Fruit fly (Drosophila melanogaster) whole organism, embryonic: ENCODE results near the gene Acat1.

Experiments used
- Atf-2 ChIP-seq: fragments of 200-800 bp; sonication (Bioruptor generic); optimal IDR thresholded peaks from 2 replicates; lab custom pipeline; 2016; ENCODE audit warnings: missing biosample characterization, missing genetic modification characterization
- Atf3 ChIP-seq: fragments of 200-800 bp; sonication (Bioruptor generic); optimal IDR thresholded peaks from 3 replicates; lab custom pipeline; 2016; ENCODE audit warnings: missing biosample characterization, missing genetic modification characterization
- Bgb ChIP-seq: fragments of 200-800 bp; sonication (Bioruptor generic); IDR thresholded peaks from 2 replicates; pipeline ENCODE4 v1.3.6; 2022; ENCODE audit warnings: missing biosample characterization, missing genetic modification characterization; ENCODE audit not compliant: partially characterized antibody
- CG10267 ChIP-seq: fragments of 200-800 bp; sonication (Bioruptor generic); optimal IDR thresholded peaks from 2 replicates; lab custom pipeline; 2018; ENCODE audit warnings: missing biosample characterization, mild to moderate bottlenecking, missing genetic modification characterization, moderate library complexity
- CG10321 ChIP-seq: fragments of 200-800 bp; sonication (Bioruptor generic); IDR thresholded peaks from 2 replicates; pipeline ENCODE4 v1.3.6; 2022; ENCODE audit warnings: missing biosample characterization, missing genetic modification characterization
- CG11504 ChIP-seq: fragments of 200-800 bp; sonication (Bioruptor generic); optimal IDR thresholded peaks from 3 replicates; lab custom pipeline; 2019; ENCODE audit warnings: missing biosample characterization, mild to moderate bottlenecking, missing genetic modification characterization, moderate library complexity
- CG11695 ChIP-seq: fragments of 200-800 bp; sonication (Bioruptor generic); IDR thresholded peaks from 3 replicates; pipeline ENCODE4 v1.3.6; 2022; ENCODE audit warnings: missing biosample characterization, missing genetic modification characterization
- CG12236 ChIP-seq: fragments of 200-800 bp; sonication (Bioruptor generic); optimal IDR thresholded peaks from 2 replicates; lab custom pipeline; 2016; ENCODE audit warnings: missing biosample characterization, missing genetic modification characterization
- CG12942 ChIP-seq: fragments of 200-800 bp; sonication (Bioruptor generic); optimal IDR thresholded peaks from 3 replicates; lab custom pipeline; 2016; ENCODE audit warnings: missing biosample characterization, missing genetic modification characterization
- CG15073 ChIP-seq: fragments of 200-800 bp; sonication (Bioruptor generic); optimal IDR thresholded peaks from 2 replicates; lab custom pipeline; 2016; ENCODE audit warnings: missing biosample characterization, missing genetic modification characterization
- CG15269 ChIP-seq: fragments of 200-800 bp; sonication (Bioruptor generic); optimal IDR thresholded peaks from 2 replicates; lab custom pipeline; 2018; ENCODE audit warnings: missing biosample characterization, mild to moderate bottlenecking, missing genetic modification characterization, moderate library complexity
- CG16779 ChIP-seq: fragments of 200-800 bp; sonication (Bioruptor generic); IDR thresholded peaks from 2 replicates; pipeline ENCODE4 v1.3.6; 2022; ENCODE audit warnings: missing biosample characterization, missing genetic modification characterization
- CG18476 ChIP-seq: fragments of 200-800 bp; sonication (Bioruptor generic); optimal IDR thresholded peaks from 2 replicates; lab custom pipeline; 2016; ENCODE audit warnings: missing biosample characterization, mild to moderate bottlenecking, missing genetic modification characterization
- CG18764 ChIP-seq: fragments of 200-800 bp; sonication (Bioruptor generic); optimal IDR thresholded peaks from 3 replicates; lab custom pipeline; 2016; ENCODE audit warnings: missing biosample characterization, missing genetic modification characterization
- CG31388 ChIP-seq: fragments of 200-800 bp; sonication (Bioruptor generic); optimal IDR thresholded peaks from 2 replicates; lab custom pipeline; 2016; ENCODE audit warnings: missing biosample characterization, missing genetic modification characterization
- CG3407 ChIP-seq: fragments of 200-800 bp; sonication (Bioruptor generic); optimal IDR thresholded peaks from 2 replicates; lab custom pipeline; 2018; ENCODE audit warnings: missing biosample characterization, mild to moderate bottlenecking, missing genetic modification characterization
- CG5245 ChIP-seq: fragments of 200-800 bp; sonication (Bioruptor generic); optimal IDR thresholded peaks from 3 replicates; lab custom pipeline; 2016; ENCODE audit warnings: missing biosample characterization, missing genetic modification characterization
- CG6272 ChIP-seq: fragments of 200-800 bp; sonication (Bioruptor generic); IDR thresholded peaks from 2 replicates; pipeline ENCODE4 v1.3.6; 2022; ENCODE audit warnings: missing biosample characterization, missing genetic modification characterization
- CG7928 ChIP-seq: fragments of 200-800 bp; sonication (Bioruptor generic); optimal IDR thresholded peaks from 2 replicates; lab custom pipeline; 2017; ENCODE audit warnings: missing biosample characterization, mild to moderate bottlenecking, missing genetic modification characterization
- CG8290 ChIP-seq, 3 experiments: fragments of 200-800 bp; sonication (Bioruptor generic); optimal IDR thresholded peaks; 2 replicates each; lab custom pipeline; 2016 to 2019; ENCODE audit warnings: missing biosample characterization in 3 of 3, missing genetic modification characterization in 3 of 3, mild to moderate bottlenecking in 2 of 3, moderate library complexity in 1 of 3
- CG8765 ChIP-seq: fragments of 200-800 bp; sonication (Bioruptor generic); IDR thresholded peaks from 2 replicates; pipeline ENCODE4 v1.3.6; 2022; ENCODE audit warnings: missing biosample characterization, missing genetic modification characterization
- D19B ChIP-seq: fragments of 200-800 bp; sonication (Bioruptor generic); optimal IDR thresholded peaks from 2 replicates; lab custom pipeline; 2017; ENCODE audit warnings: missing biosample characterization, mild to moderate bottlenecking, missing genetic modification characterization
- Dad ChIP-seq: fragments of 200-800 bp; sonication (Bioruptor generic); optimal IDR thresholded peaks from 3 replicates; lab custom pipeline; 2016; ENCODE audit warnings: missing biosample characterization, missing genetic modification characterization
- Dbx ChIP-seq: fragments of 200-800 bp; sonication (Bioruptor generic); IDR thresholded peaks from 3 replicates; pipeline ENCODE4 v1.3.6; 2022; ENCODE audit warnings: missing biosample characterization, missing genetic modification characterization
- Dfd ChIP-seq, 2 experiments: fragments of >200 bp; optimal IDR thresholded peaks; 2 replicates each; lab custom pipeline; 2017; ENCODE audit warnings: missing biosample characterization in 2 of 2, missing genetic modification characterization in 2 of 2
- Doc2 ChIP-seq: fragments of 200-800 bp; sonication (Bioruptor generic); IDR thresholded peaks from 2 replicates; pipeline ENCODE4 v1.3.6; 2022; ENCODE audit warnings: missing biosample characterization, missing genetic modification characterization
- Eip74EF ChIP-seq, 2 experiments: fragments of 200-800 bp in 1 of 2; fragments of >200 bp in 1 of 2; sonication (Bioruptor generic) in 1 of 2; optimal IDR thresholded peaks; 2 replicates each; lab custom pipeline; 2017 to 2019; ENCODE audit warnings: missing biosample characterization in 2 of 2, missing genetic modification characterization in 2 of 2, mild to moderate bottlenecking in 1 of 2, moderate library complexity in 1 of 2
- Hmr ChIP-seq: fragments of 200-800 bp; sonication (Bioruptor generic); optimal IDR thresholded peaks from 3 replicates; lab custom pipeline; 2017; ENCODE audit warnings: mild to moderate bottlenecking, missing biosample characterization, missing genetic modification reagents, missing genetic modification characterization
- Med ChIP-seq: fragments of 200-800 bp; sonication (Bioruptor generic); peaks from one replicate; lab custom pipeline; 2016; ENCODE audit warnings: missing biosample characterization, missing genetic modification characterization, mild to moderate bottlenecking, inconsistent platforms, moderate library complexity
- Ssrp ChIP-seq: fragments of 200-800 bp; sonication (Bioruptor generic); optimal IDR thresholded peaks from 2 replicates; lab custom pipeline; 2018; ENCODE audit warnings: missing biosample characterization, mild to moderate bottlenecking, missing genetic modification characterization, moderate library complexity
- Xrp1 ChIP-seq: fragments of 200-800 bp; sonication (Bioruptor generic); IDR thresholded peaks from 2 replicates; pipeline ENCODE4 v1.3.6; 2022; ENCODE audit warnings: missing biosample characterization, missing genetic modification characterization
- ac ChIP-seq: fragments of 200-800 bp; sonication (Bioruptor generic); optimal IDR thresholded peaks from 3 replicates; lab custom pipeline; 2017; ENCODE audit warnings: missing biosample characterization, mild to moderate bottlenecking, missing genetic modification characterization
- ara ChIP-seq: fragments of 200-800 bp; sonication (Bioruptor generic); IDR thresholded peaks from 2 replicates; pipeline ENCODE4 v1.3.6; 2022; ENCODE audit warnings: missing biosample characterization, missing genetic modification characterization
- bbx ChIP-seq: fragments of 200-800 bp; sonication (Bioruptor generic); IDR thresholded peaks from 2 replicates; pipeline ENCODE4 v1.3.6; 2022; ENCODE audit warnings: missing biosample characterization, missing genetic modification characterization; ENCODE audit not compliant: partially characterized antibody
- bigmax ChIP-seq: fragments of 200-800 bp; sonication (Bioruptor generic); optimal IDR thresholded peaks from 2 replicates; lab custom pipeline; 2018; ENCODE audit warnings: missing biosample characterization, mild to moderate bottlenecking, missing genetic modification characterization
- emc ChIP-seq: fragments of 200-800 bp; sonication (Bioruptor generic); optimal IDR thresholded peaks from 2 replicates; lab custom pipeline; 2016; ENCODE audit warnings: missing biosample characterization, missing genetic modification characterization
- esg ChIP-seq: fragments of 200-800 bp; sonication (Bioruptor generic); conservative IDR thresholded peaks from 2 replicates; pipeline ENCODE4 v1.3.6; 2022; ENCODE audit warnings: missing biosample characterization, missing genetic modification characterization
- gcm ChIP-seq: fragments of 200-800 bp; sonication (Bioruptor generic); optimal IDR thresholded peaks from 2 replicates; lab custom pipeline; 2019; ENCODE audit warnings: missing biosample characterization, mild to moderate bottlenecking, missing genetic modification characterization, moderate library complexity
- gsb-n ChIP-seq: fragments of 200-800 bp; sonication (Bioruptor generic); optimal IDR thresholded peaks from 3 replicates; lab custom pipeline; 2018; ENCODE audit warnings: missing biosample characterization, mild to moderate bottlenecking, missing genetic modification characterization
- gt ChIP-seq: fragments of 200-800 bp; sonication (Bioruptor generic); IDR thresholded peaks from 2 replicates; pipeline ENCODE4 v1.3.6; 2022; ENCODE audit warnings: missing biosample characterization, missing genetic modification characterization
- knrl ChIP-seq: fragments of 200-800 bp; sonication (Bioruptor generic); IDR thresholded peaks from 3 replicates; pipeline ENCODE4 v1.3.6; 2022; ENCODE audit warnings: missing biosample characterization, missing genetic modification characterization; ENCODE audit not compliant: partially characterized antibody
- mld ChIP-seq: fragments of 200-800 bp; sonication (Bioruptor generic); IDR thresholded peaks from 3 replicates; pipeline ENCODE4 v1.3.6; 2022; ENCODE audit warnings: missing biosample characterization, missing genetic modification characterization; ENCODE audit not compliant: partially characterized antibody
- p53 ChIP-seq: fragments of 200-800 bp; sonication (Bioruptor generic); optimal IDR thresholded peaks from 2 replicates; lab custom pipeline; 2016; ENCODE audit warnings: missing biosample characterization, missing genetic modification characterization
- pros ChIP-seq: fragments of 200-800 bp; sonication (Bioruptor generic); optimal IDR thresholded peaks from 3 replicates; lab custom pipeline; 2019; ENCODE audit warnings: missing biosample characterization, mild to moderate bottlenecking, missing genetic modification characterization, moderate library complexity
- ranshi ChIP-seq: fragments of 200-800 bp; sonication (Bioruptor generic); IDR thresholded peaks from 2 replicates; pipeline ENCODE4 v1.3.6; 2022; ENCODE audit warnings: missing biosample characterization, missing genetic modification characterization
- sqz ChIP-seq: fragments of 200-800 bp; sonication (Bioruptor generic); optimal IDR thresholded peaks from 3 replicates; lab custom pipeline; 2018; ENCODE audit warnings: missing biosample characterization, mild to moderate bottlenecking, missing genetic modification characterization
- tin ChIP-seq: fragments of 200-800 bp; sonication (Bioruptor generic); optimal IDR thresholded peaks from 3 replicates; lab custom pipeline; 2016; ENCODE audit warnings: missing biosample characterization, missing genetic modification characterization
- trem ChIP-seq: fragments of 200-800 bp; optimal IDR thresholded peaks from 3 replicates; lab custom pipeline; 2019; ENCODE audit warnings: missing biosample characterization, mild to moderate bottlenecking, missing genetic modification characterization, moderate library complexity

The Acat1 gene

dm6 chrX:7901153-7902038, 12.8 kb upstream of the Acat1 start, which contains the start of the genes RpS6 and bys (continued):
- peak; percentile 91 for TF ChIP-seq bbx (GFP tag; lab: Robert Waterston, UW)
- peak; percentile 25; the same call in 1 of the 3 replicates for TF ChIP-seq Dbx (GFP tag; lab: Robert Waterston, UW)
- TF ChIP-seq Bgb (GFP tag; lab: Robert Waterston, UW), result peak; percentile 84
- TF ChIP-seq CG31388 (GFP tag; lab: Kevin White, UChicago), result no peak
- no peak for TF ChIP-seq gsb-n (tag; lab: Kevin White, UChicago)
- no peak for TF ChIP-seq esg (GFP tag; lab: Robert Waterston, UW)
- TF ChIP-seq D19B, result no peak
- TF ChIP-seq ranshi (GFP tag; lab: Robert Waterston, UW), result peak; percentile 39
- TF ChIP-seq CG11695 (GFP tag; lab: Robert Waterston, UW), result 0 out of 3 replicates have a peak, but pooled peaks have one; percentile 31
- no peak for TF ChIP-seq trem
- TF ChIP-seq mld (GFP tag; lab: Robert Waterston, UW), result peak; percentile 86; the same call in 2 of the 3 replicates
- peak; percentile 65 for TF ChIP-seq CG16779 (GFP tag; lab: Robert Waterston, UW)
- no peak for TF ChIP-seq Atf3 (GFP tag; lab: Kevin White, UChicago)
- TF ChIP-seq CG12942, result peak; percentile 9
- 0 out of 2 replicates have a peak, but pooled peaks have one; percentile 23 for TF ChIP-seq CG8765 (GFP tag; lab: Robert Waterston, UW)
- TF ChIP-seq knrl (GFP tag; lab: Robert Waterston, UW), result peak; percentile 83
- peak; percentile 36 for TF ChIP-seq tin (GFP tag; lab: Kevin White, UChicago)
- TF ChIP-seq p53 (GFP tag; lab: Kevin White, UChicago), result peak; percentile 21
- TF ChIP-seq Dad (GFP tag; lab: Kevin White, UChicago), result no peak
- TF ChIP-seq Eip74EF (GFP tag; optimal IDR thresholded peaks at IDR 0.05; lab: Kevin White, UChicago), result peak in 1 of 2 experiments; percentile 34
- no peak for TF ChIP-seq gt (GFP tag; lab: Robert Waterston, UW)
- peak; percentile 7 for TF ChIP-seq bigmax (GFP tag; lab: Kevin White, UChicago)
- TF ChIP-seq CG10267 (tag; lab: Kevin White, UChicago), result peak; percentile 63
- TF ChIP-seq CG11504 (tag; lab: Kevin White, UChicago), result peak; percentile 46
- TF ChIP-seq CG3407 (GFP tag; lab: Kevin White, UChicago), result no peak
- TF ChIP-seq CG10321, result no peak
- peak; percentile 19 for TF ChIP-seq CG5245 (GFP tag; lab: Kevin White, UChicago)
- no peak for TF ChIP-seq CG8290 (GFP tag; optimal IDR thresholded peaks at IDR 0.05; lab: Kevin White, UChicago)
- TF ChIP-seq CG8290 (tag; optimal IDR thresholded peaks at IDR 0.05; lab: Kevin White, UChicago), result peak in 1 of 2 experiments; percentile 65
- TF ChIP-seq CG15269 (tag; lab: Kevin White, UChicago), result peak; percentile 24
- TF ChIP-seq CG6272 (GFP tag; lab: Robert Waterston, UW), result peak; percentile 62
- no peak for TF ChIP-seq CG18764 (GFP tag; lab: Kevin White, UChicago)
- TF ChIP-seq Doc2 (GFP tag; lab: Robert Waterston, UW), result no peak
- TF ChIP-seq Hmr (GFP tag; lab: Kevin White, UChicago), result peak; percentile 68
- TF ChIP-seq Xrp1 (GFP tag; lab: Robert Waterston, UW), result no peak
- TF ChIP-seq ara (GFP tag; lab: Robert Waterston, UW), result peak; percentile 13; the same call in 1 of the 2 replicates
- no peak for TF ChIP-seq Dfd (GFP tag; optimal IDR thresholded peaks at IDR 0.05; lab: Kevin White, UChicago)
- peak; percentile 21 for TF ChIP-seq CG18476 (GFP tag; lab: Kevin White, UChicago)
- no peak for TF ChIP-seq gcm (GFP tag; lab: Kevin White, UChicago)
- TF ChIP-seq Med (GFP tag; lab: Kevin White, UChicago), result peak; percentile 89
- TF ChIP-seq Ssrp (tag; lab: Kevin White, UChicago), result no peak
- no peak for TF ChIP-seq CG12236
- TF ChIP-seq CG7928 (GFP tag; lab: Kevin White, UChicago), result peak; percentile 82
- no peak for TF ChIP-seq pros (GFP tag; lab: Kevin White, UChicago)
- TF ChIP-seq Atf-2 (GFP tag; lab: Kevin White, UChicago), result no peak
- peak; percentile 82 for TF ChIP-seq sqz (GFP tag; lab: Kevin White, UChicago)
- TF ChIP-seq emc (GFP tag; lab: Kevin White, UChicago), result no peak
- TF ChIP-seq CG15073, result no peak
- TF ChIP-seq ac, result peak; percentile 46
